Worm (Caenorhabditis elegans): ENCODE measurements around the gene ZK418.10.
"Not testable (repeated sequence)": the region's sequence is repeated elsewhere in the genome, so short reads cannot be mapped to it uniquely, and the experiment has no call there.

ZK418.10 gene

ce11 chrIII:7090545-7090944 lies at the start of gene ZK418.10:
ZK418.10 (minus strand) TSS chrIII:7090692.
- TF ChIP-seq eyg-1 (tag; optimal IDR thresholded peaks at IDR 0.05) (no peak), unc-86 (tag; optimal IDR thresholded peaks at IDR 0.05) (no peak), ceh-30 (tag; optimal IDR thresholded peaks at IDR 0.05) (no peak), ztf-16 (tag; optimal IDR thresholded peaks at IDR 0.05) (no peak), ceh-14 (tag; optimal IDR thresholded peaks at IDR 0.05) (no peak), C38D4.7 (GFP tag; optimal IDR thresholded peaks at IDR 0.05) (no peak), elt-2 (tag; optimal IDR thresholded peaks at IDR 0.05) (no peak), ama-1 (optimal IDR thresholded peaks at IDR 0.05) (no peak)

- TF ChIP-seq odd-2 (tag; optimal IDR thresholded peaks at IDR 0.05), result no peak
- no peak for TF ChIP-seq unc-42 (tag; optimal IDR thresholded peaks at IDR 0.05)
- no peak for TF ChIP-seq ttx-3 (tag; optimal IDR thresholded peaks at IDR 0.05)
- TF ChIP-seq ref-2 (tag; optimal IDR thresholded peaks at IDR 0.05), result no peak
- TF ChIP-seq tbx-7 (tag; optimal IDR thresholded peaks at IDR 0.05), result no peak
These were observed 47.7 kb upstream of the ZK418.10 start, which contains the start of gene B0280.11 for ce11 chrIII:7138178-7138577. B0280.11 (minus strand) TSS chrIII:7138278.

- TF ChIP-seq C38D4.7 (GFP tag; optimal IDR thresholded peaks at IDR 0.05) (no peak), tbx-7 (tag; optimal IDR thresholded peaks at IDR 0.05) (no peak), ztf-16 (tag; optimal IDR thresholded peaks at IDR 0.05) (no peak), sox-4 (tag; optimal IDR thresholded peaks at IDR 0.05) (no peak), zip-5 (tag; optimal IDR thresholded peaks at IDR 0.05) (no peak), dmd-4 (tag; optimal IDR thresholded peaks at IDR 0.05; ENCODE audit: borderline replicate concordance) (no peak)
These were observed 45.5 kb upstream of the ZK418.10 start, which contains the start of gene B0280.17 for ce11 chrIII:7136015-7136414. B0280.17 (minus strand) TSS chrIII:7136115.

ce11 chrIII:7133559-7133958 lies 43.1 kb upstream of the ZK418.10 start, which contains the start of the genes pot-1 and ggtb-1:
pot-1 (minus strand) TSS chrIII:7133678.
ggtb-1 (plus strand) TSS chrIII:7133766.
- no peak for TF ChIP-seq tbx-2 (tag; optimal IDR thresholded peaks at IDR 0.05)
- no peak for TF ChIP-seq unc-42 (tag; optimal IDR thresholded peaks at IDR 0.05)
- TF ChIP-seq sox-2 (GFP tag; IDR thresholded peaks at IDR 0.05), result no peak
- TF ChIP-seq ceh-48 (tag; optimal IDR thresholded peaks at IDR 0.05), result no peak
- no peak for TF ChIP-seq ama-1 (optimal IDR thresholded peaks at IDR 0.05)
- no peak for TF ChIP-seq ets-4 (tag; optimal IDR thresholded peaks at IDR 0.05)

ce11 chrIII:7128601-7129000 lies 38.1 kb upstream of the ZK418.10 start, which contains the start of gene viro-2:
viro-2 (plus strand) TSS chrIII:7128901.
- TF ChIP-seq lim-6, pat-9, rnt-1 (tag; optimal IDR thresholded peaks at IDR 0.05): not testable (repeated sequence)

ce11 chrIII:7124364-7124763 lies 33.9 kb upstream of the ZK418.10 start, which contains the start of gene B0280.2:
B0280.2 (plus strand) TSS chrIII:7124664.
- TF ChIP-seq T23F11.4 (GFP tag; optimal IDR thresholded peaks at IDR 0.05) (no peak), sox-4 (tag; optimal IDR thresholded peaks at IDR 0.05) (no peak), tbx-2 (tag; optimal IDR thresholded peaks at IDR 0.05) (no peak), hlh-6 (tag; optimal IDR thresholded peaks at IDR 0.05) (no peak), rnt-1 (tag; optimal IDR thresholded peaks at IDR 0.05) (no peak), ama-1 (optimal IDR thresholded peaks at IDR 0.05) (no peak), nhr-11 (tag; optimal IDR thresholded peaks at IDR 0.05) (no peak), ceh-22 (tag; optimal IDR thresholded peaks at IDR 0.05) (no peak), fkh-10 (GFP tag; optimal IDR thresholded peaks at IDR 0.05) (no peak), npax-4 (tag; optimal IDR thresholded peaks at IDR 0.05) (no peak), Y22D7AL.16 (tag; optimal IDR thresholded peaks at IDR 0.05) (no peak), unc-42 (tag; optimal IDR thresholded peaks at IDR 0.05) (no peak)

- TF ChIP-seq eyg-1 (tag; optimal IDR thresholded peaks at IDR 0.05), result no peak
- TF ChIP-seq ama-1 (optimal IDR thresholded peaks at IDR 0.05), result no peak
- TF ChIP-seq pros-1 (tag; optimal IDR thresholded peaks at IDR 0.05), result no peak
- TF ChIP-seq T23F11.4 (GFP tag; optimal IDR thresholded peaks at IDR 0.05), result no peak
- no peak for TF ChIP-seq sox-2 (GFP tag; IDR thresholded peaks at IDR 0.05)
- TF ChIP-seq unc-42 (tag; optimal IDR thresholded peaks at IDR 0.05), result peak; percentile 6
- TF ChIP-seq dmd-4 (tag; optimal IDR thresholded peaks at IDR 0.05; ENCODE audit: borderline replicate concordance), result no peak
- TF ChIP-seq nfya-1 (tag; optimal IDR thresholded peaks at IDR 0.05), result peak; percentile 2
- TF ChIP-seq ceh-9 (tag; optimal IDR thresholded peaks at IDR 0.05), result no peak
- TF ChIP-seq fkh-6 (tag; optimal IDR thresholded peaks at IDR 0.05), result no peak
- no peak for TF ChIP-seq pqm-1 (tag; optimal IDR thresholded peaks at IDR 0.05)
- peak; percentile 23 for TF ChIP-seq elt-2 (tag; optimal IDR thresholded peaks at IDR 0.05)
These were observed 32.4 kb upstream of the ZK418.10 start, which contains the start of the genes B0280.9 and rpia-1 for ce11 chrIII:7122860-7123259. B0280.9 (minus strand) TSS chrIII:7122895. rpia-1 (plus strand) TSS chrIII:7123128.
